Worm (Caenorhabditis elegans) whole organism, young adult: ENCODE data around the gene B0432.10.

Experiments used
- B0035.1 ChIP-seq: sonication (generic microtip); optimal IDR thresholded peaks from 2 replicates; lab custom pipeline; 2016; ENCODE audit warnings: missing genetic modification characterization, mild to moderate bottlenecking, missing compliant biosample characterization, missing genotype, missing genetic modification reagents
- C06A6.2 ChIP-seq: fragments of 200-800 bp; sonication (Bioruptor generic); conservative IDR thresholded peaks from 2 replicates; pipeline ENCODE4 v1.3.6; 2022; ENCODE audit warnings: missing genetic modification characterization, missing compliant biosample characterization
- C17E4.6 ChIP-seq: fragments of 200-800 bp; sonication (Bioruptor generic); IDR thresholded peaks from 2 replicates; pipeline ENCODE4 v1.3.6; 2022; ENCODE audit warnings: missing genetic modification reagents, missing genetic modification characterization, missing compliant biosample characterization
- F33H1.4 ChIP-seq: fragments of 200-800 bp; sonication (Bioruptor generic); IDR thresholded peaks from 2 replicates; pipeline ENCODE4 v1.3.6; 2022; ENCODE audit warnings: missing genetic modification reagents, missing genetic modification characterization, missing compliant biosample characterization
- F37B4.10 ChIP-seq: fragments of 200-800 bp; sonication (Bioruptor generic); IDR thresholded peaks from 2 replicates; pipeline ENCODE4 v1.3.6; 2022; ENCODE audit warnings: missing genetic modification characterization, missing compliant biosample characterization
- F39B2.1 ChIP-seq: fragments of 200-800 bp; sonication (Bioruptor generic); IDR thresholded peaks from 2 replicates; pipeline ENCODE4 v1.3.6; 2022; ENCODE audit warnings: missing genetic modification reagents, missing genetic modification characterization, missing compliant biosample characterization
- F55B11.4 ChIP-seq: sonication (generic microtip); optimal IDR thresholded peaks from 2 replicates; lab custom pipeline; 2016; ENCODE audit warnings: missing compliant biosample characterization, missing genetic modification characterization, borderline replicate concordance; ENCODE audit not compliant: insufficient read depth
- F57A8.1 ChIP-seq: fragments of 200-800 bp; sonication (Bioruptor generic); optimal IDR thresholded peaks from 2 replicates; lab custom pipeline; 2018; ENCODE audit warnings: mild to moderate bottlenecking, missing genetic modification characterization, moderate library complexity, missing compliant biosample characterization
- T26A5.8 ChIP-seq: sonication (generic microtip); optimal IDR thresholded peaks from 2 replicates; lab custom pipeline; 2016; ENCODE audit warnings: missing genetic modification characterization, missing compliant biosample characterization
- Y56A3A.18 ChIP-seq: fragments of 200-800 bp; sonication (Bioruptor generic); IDR thresholded peaks from 2 replicates; pipeline ENCODE4 v1.3.6; 2022; ENCODE audit warnings: missing genetic modification reagents, missing genetic modification characterization, missing compliant biosample characterization
- ZK185.1 ChIP-seq: sonication (generic microtip); optimal IDR thresholded peaks from 2 replicates; lab custom pipeline; 2016; ENCODE audit warnings: mild to moderate bottlenecking, missing genetic modification characterization, missing compliant biosample characterization; ENCODE audit not compliant: poor library complexity, severe bottlenecking
- ama-1 ChIP-seq, 3 experiments: fragments of 150-350 bp in 1 of 3; sonication (generic microtip) in 2 of 3; optimal IDR thresholded peaks; 2 replicates each; lab custom pipeline; 2014 to 2018; ENCODE audit warnings: missing biosample characterization in 2 of 3, missing genetic modification characterization in 2 of 3, missing genetic modification reagents in 2 of 3
- aptf-3 ChIP-seq: fragments of 200-800 bp; sonication (Bioruptor generic); IDR thresholded peaks from 2 replicates; pipeline ENCODE4 v1.3.6; 2022; ENCODE audit warnings: missing genetic modification characterization, missing compliant biosample characterization
- athp-1 ChIP-seq: sonication (generic microtip); optimal IDR thresholded peaks from 2 replicates; lab custom pipeline; 2017; ENCODE audit warnings: mild to moderate bottlenecking, missing genetic modification characterization, missing compliant biosample characterization
- bed-1 ChIP-seq: fragments of 200-800 bp; sonication (Bioruptor generic); IDR thresholded peaks from 2 replicates; pipeline ENCODE4 v1.3.6; 2022; ENCODE audit warnings: missing genetic modification reagents, missing genetic modification characterization, missing compliant biosample characterization
- ccch-3 ChIP-seq: fragments of 200-800 bp; sonication (Bioruptor generic); optimal IDR thresholded peaks from 2 replicates; lab custom pipeline; 2018; ENCODE audit warnings: mild to moderate bottlenecking, missing genetic modification characterization, missing compliant biosample characterization
- ceh-100 ChIP-seq: fragments of 200-800 bp; sonication (Bioruptor generic); IDR thresholded peaks from 2 replicates; pipeline ENCODE4 v1.3.6; 2022; ENCODE audit warnings: missing genetic modification reagents, missing genetic modification characterization, missing compliant biosample characterization
- die-1 ChIP-seq: sonication (generic microtip); optimal IDR thresholded peaks from 2 replicates; lab custom pipeline; 2016; ENCODE audit warnings: missing genotype, mild to moderate bottlenecking, missing genetic modification characterization, missing compliant biosample characterization
- dpff-1 ChIP-seq: sonication (generic microtip); optimal IDR thresholded peaks from 2 replicates; lab custom pipeline; 2017; ENCODE audit warnings: mild to moderate bottlenecking, missing genetic modification characterization, missing compliant biosample characterization
- efl-1 ChIP-seq: fragments of 150-350 bp; optimal IDR thresholded peaks from 2 replicates; lab custom pipeline; 2014; ENCODE audit warnings: missing biosample characterization, missing genetic modification reagents, missing genetic modification characterization
- hsf-1 ChIP-seq: fragments of 200-800 bp; sonication (Bioruptor generic); IDR thresholded peaks from 2 replicates; pipeline ENCODE4 v1.3.6; 2022; ENCODE audit warnings: missing genetic modification reagents, missing genetic modification characterization, missing compliant biosample characterization
- lag-1 ChIP-seq: fragments of 200-800 bp; sonication (Bioruptor generic); IDR thresholded peaks from 2 replicates; pipeline ENCODE4 v1.3.6; 2022; ENCODE audit warnings: missing genetic modification reagents, missing genetic modification characterization, missing compliant biosample characterization
- let-526 ChIP-seq: fragments of 200-800 bp; sonication (Bioruptor generic); IDR thresholded peaks from 2 replicates; pipeline ENCODE4 v1.3.6; 2022; ENCODE audit warnings: missing genetic modification reagents, missing genetic modification characterization, missing compliant biosample characterization
- lir-1 ChIP-seq: fragments of 200-800 bp; sonication (Bioruptor generic); conservative IDR thresholded peaks from 2 replicates; pipeline ENCODE4 v1.3.6; 2022; ENCODE audit warnings: missing genetic modification reagents, missing genetic modification characterization, missing compliant biosample characterization
- madf-6 ChIP-seq: fragments of 200-800 bp; sonication (Bioruptor generic); IDR thresholded peaks from 2 replicates; pipeline ENCODE4 v1.3.6; 2022; ENCODE audit warnings: missing genetic modification reagents, missing genetic modification characterization, missing compliant biosample characterization
- nhr-90 ChIP-seq: sonication (generic microtip); optimal IDR thresholded peaks from 2 replicates; lab custom pipeline; 2016; ENCODE audit warnings: missing genotype, mild to moderate bottlenecking, missing genetic modification characterization, missing compliant biosample characterization
- pha-4 ChIP-seq: fragments of 150-350 bp; sonication (generic microtip); optimal IDR thresholded peaks from 2 replicates; lab custom pipeline; 2014; ENCODE audit warnings: missing biosample characterization, missing genetic modification reagents, missing genetic modification characterization
- rcor-1 ChIP-seq: fragments of 200-800 bp; sonication (Bioruptor generic); IDR thresholded peaks from 2 replicates; pipeline ENCODE4 v1.3.6; 2022; ENCODE audit warnings: missing genetic modification reagents, missing genetic modification characterization, missing compliant biosample characterization
- rec-8 ChIP-seq, 2 experiments: sonication (generic microtip); optimal IDR thresholded peaks; 2 replicates each; lab custom pipeline; 2016; ENCODE audit warnings: mild to moderate bottlenecking in 2 of 2, missing genetic modification characterization in 2 of 2, missing genetic modification reagents in 2 of 2, missing genotype in 2 of 2, missing biosample characterization in 1 of 2, missing compliant biosample characterization in 1 of 2, moderate library complexity in 1 of 2
- rpc-1 ChIP-seq, 2 experiments: fragments of 150-350 bp in 1 of 2; sonication (generic microtip) in 1 of 2; optimal IDR thresholded peaks; 2 replicates each; lab custom pipeline; 2014 to 2018; ENCODE audit warnings: missing biosample characterization in 1 of 2, missing genetic modification characterization in 1 of 2, missing genetic modification reagents in 1 of 2, missing genotype in 1 of 2
- sdz-38 ChIP-seq: sonication (generic microtip); optimal IDR thresholded peaks from 2 replicates; lab custom pipeline; 2016; ENCODE audit warnings: missing genotype, missing genetic modification characterization, missing compliant biosample characterization
- sea-2 ChIP-seq: fragments of 200-800 bp; sonication (Bioruptor generic); IDR thresholded peaks from 2 replicates; pipeline ENCODE4 v1.3.6; 2022; ENCODE audit warnings: missing genetic modification characterization, missing compliant biosample characterization
- tlf-1 ChIP-seq: fragments of 200-800 bp; sonication (Bioruptor generic); optimal IDR thresholded peaks from 2 replicates; lab custom pipeline; 2018; ENCODE audit warnings: mild to moderate bottlenecking, missing genetic modification characterization, missing compliant biosample characterization
- zfh-2 ChIP-seq: fragments of 200-800 bp; sonication (Bioruptor generic); conservative IDR thresholded peaks from 2 replicates; pipeline ENCODE4 v1.3.6; 2022; ENCODE audit warnings: missing genetic modification reagents, missing genetic modification characterization, missing compliant biosample characterization
- zim-3 ChIP-seq: sonication (generic microtip); optimal IDR thresholded peaks from 2 replicates; lab custom pipeline; 2017; ENCODE audit warnings: mild to moderate bottlenecking, missing genetic modification characterization, moderate library complexity, missing compliant biosample characterization
- ztf-28 ChIP-seq: fragments of 200-800 bp; sonication (Bioruptor generic); IDR thresholded peaks from 2 replicates; pipeline ENCODE4 v1.3.6; 2022; ENCODE audit warnings: missing genetic modification reagents, missing genetic modification characterization, missing compliant biosample characterization

The B0432.10 gene

DNA sequence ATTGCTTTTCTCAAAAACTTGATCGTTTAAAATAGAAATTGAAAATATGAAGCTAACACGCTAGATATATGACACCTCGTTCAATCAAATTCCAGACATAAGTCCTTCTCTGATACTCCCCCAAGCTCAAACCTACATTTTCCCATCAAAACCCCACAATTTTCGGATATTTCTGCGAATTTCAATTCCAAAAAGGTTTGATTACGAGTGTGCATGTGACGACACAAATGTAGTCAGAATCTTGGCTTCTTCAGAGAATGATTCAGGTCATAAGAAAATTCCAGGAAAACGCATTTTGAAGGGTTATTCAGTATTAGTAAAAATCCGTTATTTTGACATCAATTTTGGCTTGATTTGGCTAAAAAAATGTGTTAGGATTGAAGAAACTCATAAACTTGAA lies 48.8 kb upstream of the B0432.10 start:
- TF ChIP-seq F37B4.10 (GFP tag; lab: Robert Waterston, UW) = no peak
- TF ChIP-seq B0035.1 (tag; lab: Kevin White, UChicago) = no peak

- TF ChIP-seq die-1 (tag; lab: Kevin White, UChicago) (no peak), C17E4.6 (GFP tag; lab: Robert Waterston, UW) (no peak), zim-3 (tag; lab: Kevin White, UChicago) (no peak), hsf-1 (GFP tag; lab: Robert Waterston, UW) (no peak), athp-1 (tag; lab: Kevin White, UChicago) (no peak), sdz-38 (tag; lab: Kevin White, UChicago) (no peak), nhr-90 (tag; lab: Kevin White, UChicago) (no peak), F57A8.1 (GFP tag; lab: Kevin White, UChicago) (no peak), Y56A3A.18 (no peak), efl-1 (GFP tag; lab: Kevin White, UChicago) (no peak), T26A5.8 (tag; lab: Kevin White, UChicago) (no peak), F33H1.4 (GFP tag; lab: Robert Waterston, UW) (no peak), tlf-1 (no peak), lag-1 (GFP tag; lab: Robert Waterston, UW) (no peak), lir-1 (GFP tag; lab: Robert Waterston, UW) (no peak), madf-6 (GFP tag; lab: Robert Waterston, UW) (no peak), let-526 (GFP tag; lab: Robert Waterston, UW) (no peak), F55B11.4 (tag; lab: Kevin White, UChicago) (no peak), rcor-1 (GFP tag; lab: Robert Waterston, UW) (no peak)
These were observed 47.9 kb upstream of the B0432.10 start for ce11 chrII:333853-334449.

DNA sequence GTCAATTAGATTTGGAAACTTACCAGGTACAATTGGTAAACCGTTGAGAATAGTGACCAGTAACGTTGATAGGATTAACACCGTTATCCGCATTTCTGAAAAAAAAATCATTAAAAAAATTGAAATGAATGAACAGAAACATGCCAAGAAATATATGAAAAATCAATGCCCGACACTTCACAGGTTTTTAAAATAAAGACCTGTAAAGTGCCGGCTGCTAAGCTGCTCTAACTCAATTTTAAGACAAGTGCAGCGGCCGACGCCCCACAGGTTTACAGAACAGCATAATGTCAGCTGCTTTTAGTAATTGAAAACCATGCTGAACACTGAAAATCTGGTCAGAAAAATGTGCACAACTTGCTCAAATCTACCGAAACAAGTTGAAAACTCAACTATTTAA lies 46.3 kb upstream of the B0432.10 start, which contains the start of gene cbn-1:
TSS of gene cbn-1 (minus strand) at position 101 of the 400 bp plus-strand sequence.
- no peak for TF ChIP-seq aptf-3 (GFP tag; lab: Robert Waterston, UW)
- TF ChIP-seq rpc-1 (optimal IDR thresholded peaks at IDR 0.05; lab: Kevin White, UChicago) = no peak
- TF ChIP-seq rpc-1 (tag; optimal IDR thresholded peaks at IDR 0.05; lab: Kevin White, UChicago) = no peak
- TF ChIP-seq rec-8 (tag; optimal IDR thresholded peaks at IDR 0.05; lab: Kevin White, UChicago) = no peak
- no peak for TF ChIP-seq ama-1 (optimal IDR thresholded peaks at IDR 0.05; lab: Kevin White, UChicago)
- no peak for TF ChIP-seq ama-1 (GFP tag; optimal IDR thresholded peaks at IDR 0.05; lab: Kevin White, UChicago)
- TF ChIP-seq sea-2 (GFP tag; lab: Robert Waterston, UW) = no peak
- no peak for TF ChIP-seq bed-1 (GFP tag; lab: Robert Waterston, UW)
- no peak for TF ChIP-seq C06A6.2 (GFP tag; lab: Robert Waterston, UW)
- TF ChIP-seq let-526 (GFP tag; lab: Robert Waterston, UW) = no peak
- no peak for TF ChIP-seq ccch-3
- TF ChIP-seq F39B2.1 (GFP tag; lab: Robert Waterston, UW) = no peak
- TF ChIP-seq zfh-2 (GFP tag; lab: Robert Waterston, UW) = no peak
- no peak for TF ChIP-seq ztf-28 (GFP tag; lab: Robert Waterston, UW)
- TF ChIP-seq ZK185.1 (tag; lab: Kevin White, UChicago) = no peak
- TF ChIP-seq dpff-1 (tag; lab: Kevin White, UChicago) = no peak
- no peak for TF ChIP-seq pha-4 (tag; lab: Kevin White, UChicago)
- no peak for TF ChIP-seq C17E4.6 (GFP tag; lab: Robert Waterston, UW)
- no peak for TF ChIP-seq ceh-100
